Worm (Caenorhabditis elegans) whole organism, L4/young adult: Measurements from ENCODE around the gene srd-70.

Source experiments
- W03F9.2 ChIP-seq: fragments of 150-350 bp; optimal IDR thresholded peaks from 2 replicates; lab custom pipeline; 2014; ENCODE audit warnings: missing biosample characterization, missing genetic modification characterization
- dao-5 ChIP-seq: sonication (generic microtip); optimal IDR thresholded peaks from 2 replicates; lab custom pipeline; 2016; ENCODE audit warnings: missing genotype, missing genetic modification characterization, moderate library complexity, missing compliant biosample characterization
- him-1 ChIP-seq: sonication (generic microtip); optimal IDR thresholded peaks from 2 replicates; lab custom pipeline; 2016; ENCODE audit warnings: missing genotype, missing genetic modification reagents, missing genetic modification characterization, missing compliant biosample characterization

- TF ChIP-seq him-1 (tag; lab: Kevin White, UChicago) (no peak), W03F9.2 (tag; lab: Kevin White, UChicago) (no peak), dao-5 (tag; lab: Kevin White, UChicago) (no peak)
These were observed 827 bp upstream of the srd-70 start, which contains the start of gene F48F5.6 for ce11 chrV:20453084-20453483.
